Worm (Caenorhabditis elegans) whole organism, L4 larva: ENCODE measurements around the gene cyp-34A1.

ENCODE experiments used
- R02D3.7 ChIP-seq: fragments of 150-350 bp; sonication (generic microtip); optimal IDR thresholded peaks from 3 replicates; lab custom pipeline; 2014; ENCODE audit warnings: missing biosample characterization, missing genetic modification characterization
- lsy-2 ChIP-seq, 2 experiments: fragments of 150-350 bp in 1 of 2; sonication (generic microtip) in 1 of 2; optimal IDR thresholded peaks; 2 replicates each; lab custom pipeline; 2014 to 2017; ENCODE audit warnings: missing biosample characterization in 2 of 2, missing genetic modification characterization in 2 of 2
- nhr-10 ChIP-seq: fragments of 150-350 bp; optimal IDR thresholded peaks from 2 replicates; lab custom pipeline; 2014; ENCODE audit warnings: missing biosample characterization, missing genetic modification characterization
- nhr-237 ChIP-seq: sonication (generic microtip); optimal IDR thresholded peaks from 2 replicates; lab custom pipeline; 2017; ENCODE audit warnings: missing biosample characterization, missing genetic modification characterization
- snpc-4 ChIP-seq: fragments of 150-350 bp; optimal IDR thresholded peaks from 2 replicates; lab custom pipeline; 2014; ENCODE audit warnings: missing biosample characterization, missing genetic modification characterization

DNA sequence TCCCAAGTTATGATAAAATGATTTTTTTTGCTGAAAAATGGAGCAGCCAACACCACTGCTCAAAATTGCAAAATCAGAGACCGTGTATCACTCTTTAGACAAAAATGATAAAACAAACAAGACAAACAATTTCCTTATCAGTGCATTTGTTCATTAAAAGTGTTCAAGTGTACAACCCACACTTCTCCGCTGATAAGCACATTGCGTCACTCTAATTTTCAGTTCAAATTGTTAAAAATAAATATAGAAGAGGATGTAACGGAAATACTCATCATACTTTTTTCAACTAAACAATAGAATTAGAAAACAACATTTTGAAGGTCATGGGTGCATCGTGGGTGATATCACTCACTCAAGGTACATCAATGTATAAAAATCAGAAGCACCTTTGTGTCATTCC, 30.9 kb upstream of the cyp-34A1 start, which contains the start of gene nhr-291:
- peak; percentile 31 for TF ChIP-seq nhr-10 (tag; lab: Kevin White, UChicago)
- TF ChIP-seq lsy-2 (tag; optimal IDR thresholded peaks at IDR 0.05; lab: Kevin White, UChicago): no peak
- no peak for TF ChIP-seq nhr-237
- no peak for TF ChIP-seq snpc-4
- no peak for TF ChIP-seq R02D3.7 (tag; lab: Kevin White, UChicago)
